Worm (Caenorhabditis elegans) whole organism, L4 larva: Measurements from ENCODE around the gene sri-69.

Experiments
- D1046.2 ChIP-seq: fragments of 200-800 bp; sonication (Bioruptor generic); IDR thresholded peaks from 2 replicates; pipeline ENCODE4 v1.3.6; 2022; ENCODE audit warnings: missing genetic modification characterization, missing compliant biosample characterization
- F44E2.7 ChIP-seq: fragments of 200-800 bp; sonication (Bioruptor generic); IDR thresholded peaks from 2 replicates; pipeline ENCODE4 v2.1.2; 2022; ENCODE audit warnings: missing genetic modification characterization, missing compliant biosample characterization
- R02D3.7 ChIP-seq: fragments of 150-350 bp; sonication (generic microtip); optimal IDR thresholded peaks from 3 replicates; lab custom pipeline; 2014; ENCODE audit warnings: missing biosample characterization, missing genetic modification characterization
- T20F7.1 ChIP-seq: fragments of 200-800 bp; sonication (Bioruptor generic); optimal IDR thresholded peaks from 2 replicates; lab custom pipeline; 2018; ENCODE audit warnings: mild to moderate bottlenecking, missing genetic modification characterization, missing compliant biosample characterization
- T26A8.4 ChIP-seq: fragments of 200-800 bp; sonication (Bioruptor generic); IDR thresholded peaks from 2 replicates; pipeline ENCODE4 v1.3.6; 2022; ENCODE audit warnings: missing genetic modification characterization, missing compliant biosample characterization
- Y48G9A.11 ChIP-seq: fragments of 200-800 bp; sonication (Bioruptor generic); IDR thresholded peaks from 2 replicates; pipeline ENCODE4 v1.3.6; 2022; ENCODE audit warnings: missing genetic modification reagents, missing genetic modification characterization, missing compliant biosample characterization
- ZK546.5 ChIP-seq, 2 experiments: sonication (generic microtip); optimal IDR thresholded peaks; 2 replicates each; lab custom pipeline; 2017; ENCODE audit warnings: missing biosample characterization in 2 of 2, missing genetic modification characterization in 2 of 2
- ceh-28 ChIP-seq: fragments of 150-350 bp; optimal IDR thresholded peaks from 2 replicates; lab custom pipeline; 2014; ENCODE audit warnings: missing biosample characterization, missing genetic modification reagents, missing genetic modification characterization
- ceh-82 ChIP-seq: sonication (generic microtip); optimal IDR thresholded peaks from 2 replicates; lab custom pipeline; 2017; ENCODE audit warnings: missing biosample characterization, missing genetic modification characterization
- cey-2 ChIP-seq: sonication (generic microtip); optimal IDR thresholded peaks from 3 replicates; lab custom pipeline; 2017; ENCODE audit warnings: missing genetic modification characterization, mild to moderate bottlenecking, missing compliant biosample characterization, antibody characterized with exemption, borderline replicate concordance; ENCODE audit not compliant: insufficient read depth
- ctbp-1 ChIP-seq: fragments of 200-800 bp; sonication (Bioruptor generic); IDR thresholded peaks from 2 replicates; pipeline ENCODE4 v1.3.6; 2022; ENCODE audit warnings: missing genetic modification reagents, missing genetic modification characterization, missing compliant biosample characterization
- daf-12 ChIP-seq: fragments of 150-350 bp; optimal IDR thresholded peaks from 2 replicates; lab custom pipeline; 2014; ENCODE audit warnings: missing biosample characterization, missing genetic modification reagents, missing genetic modification characterization
- daf-8 ChIP-seq: fragments of 200-800 bp; sonication (Bioruptor generic); IDR thresholded peaks from 2 replicates; pipeline ENCODE4 v1.3.6; 2022; ENCODE audit warnings: missing genetic modification characterization, missing compliant biosample characterization
- dmd-6 ChIP-seq: fragments of 200-800 bp; sonication (Bioruptor generic); IDR thresholded peaks from 2 replicates; pipeline ENCODE4 v1.3.6; 2022; ENCODE audit warnings: missing genetic modification reagents, missing genetic modification characterization, missing compliant biosample characterization
- dmd-8 ChIP-seq: fragments of 200-800 bp; sonication (Bioruptor generic); IDR thresholded peaks from 2 replicates; pipeline ENCODE4 v1.3.6; 2022; ENCODE audit warnings: missing genetic modification characterization, missing compliant biosample characterization
- dmd-9 ChIP-seq: fragments of 200-800 bp; sonication (Bioruptor generic); IDR thresholded peaks from 2 replicates; pipeline ENCODE4 v1.3.6; 2022; ENCODE audit warnings: missing genetic modification reagents, missing genetic modification characterization, missing compliant biosample characterization
- dve-1 ChIP-seq: sonication (generic microtip); optimal IDR thresholded peaks from 2 replicates; lab custom pipeline; 2017; ENCODE audit warnings: antibody characterized with exemption, mild to moderate bottlenecking, missing genetic modification characterization, missing compliant biosample characterization; ENCODE audit not compliant: insufficient read depth
- hif-1 ChIP-seq, 2 experiments: sonication (generic microtip); optimal IDR thresholded peaks; 2 replicates each; lab custom pipeline; 2016 to 2017; ENCODE audit warnings: missing compliant biosample characterization in 2 of 2, missing genetic modification characterization in 2 of 2, missing genetic modification reagents in 2 of 2, missing genotype in 2 of 2, mild to moderate bottlenecking in 1 of 2
- hmg-1.1 ChIP-seq: fragments of 200-800 bp; sonication (Bioruptor generic); IDR thresholded peaks from 2 replicates; pipeline ENCODE4 v1.3.6; 2022; ENCODE audit warnings: missing genetic modification reagents, missing genetic modification characterization, missing compliant biosample characterization
- lim-7 ChIP-seq: fragments of 200-800 bp; sonication (Bioruptor generic); IDR thresholded peaks from 2 replicates; pipeline ENCODE4 v1.3.6; 2022; ENCODE audit warnings: missing genetic modification characterization, missing compliant biosample characterization
- lsy-2 ChIP-seq, 2 experiments: fragments of 150-350 bp in 1 of 2; sonication (generic microtip) in 1 of 2; optimal IDR thresholded peaks; 2 replicates each; lab custom pipeline; 2014 to 2017; ENCODE audit warnings: missing biosample characterization in 2 of 2, missing genetic modification characterization in 2 of 2
- madf-9 ChIP-seq: fragments of 200-800 bp; sonication (Bioruptor generic); conservative IDR thresholded peaks from 2 replicates; pipeline ENCODE4 v1.3.6; 2022; ENCODE audit warnings: missing genetic modification reagents, missing genetic modification characterization, missing compliant biosample characterization
- mdt-29 ChIP-seq: fragments of 200-800 bp; sonication (Bioruptor generic); IDR thresholded peaks from 2 replicates; pipeline ENCODE4 v1.3.6; 2022; ENCODE audit warnings: missing genetic modification reagents, missing genetic modification characterization, missing compliant biosample characterization
- mep-1 ChIP-seq: fragments of 150-350 bp; sonication (generic microtip); optimal IDR thresholded peaks from 3 replicates; lab custom pipeline; 2014; ENCODE audit warnings: missing biosample characterization, missing genetic modification characterization
- mxl-2 ChIP-seq: fragments of 200-800 bp; sonication (Bioruptor generic); conservative IDR thresholded peaks from 2 replicates; pipeline ENCODE4 v1.3.6; 2022; ENCODE audit warnings: missing genetic modification reagents, missing genetic modification characterization, missing compliant biosample characterization
- nhr-102 ChIP-seq: sonication (generic microtip); optimal IDR thresholded peaks from 2 replicates; lab custom pipeline; 2016; ENCODE audit warnings: mild to moderate bottlenecking, missing genetic modification characterization, moderate library complexity, missing compliant biosample characterization
- nhr-25 ChIP-seq: sonication (generic microtip); optimal IDR thresholded peaks from 2 replicates; lab custom pipeline; 2017; ENCODE audit warnings: missing genetic modification characterization, mild to moderate bottlenecking, missing compliant biosample characterization, antibody characterized with exemption, moderate library complexity, borderline replicate concordance; ENCODE audit not compliant: insufficient read depth
- nhr-41 ChIP-seq: fragments of 200-800 bp; sonication (Bioruptor generic); IDR thresholded peaks from 2 replicates; pipeline ENCODE4 v1.3.6; 2022; ENCODE audit warnings: missing genetic modification reagents, missing genetic modification characterization, missing compliant biosample characterization
- nhr-42 ChIP-seq: fragments of 200-800 bp; sonication (Bioruptor generic); IDR thresholded peaks from 2 replicates; pipeline ENCODE4 v1.3.6; 2022; ENCODE audit warnings: missing genetic modification characterization, missing compliant biosample characterization
- nhr-76 ChIP-seq: fragments of 150-350 bp; optimal IDR thresholded peaks from 2 replicates; lab custom pipeline; 2014; ENCODE audit warnings: missing biosample characterization, missing genetic modification characterization
- pqm-1 ChIP-seq: sonication (generic microtip); optimal IDR thresholded peaks from 2 replicates; lab custom pipeline; 2017; ENCODE audit warnings: missing biosample characterization, missing genetic modification characterization
- saeg-2 ChIP-seq: fragments of 200-800 bp; sonication (Bioruptor generic); IDR thresholded peaks from 2 replicates; pipeline ENCODE4 v1.3.6; 2022; ENCODE audit warnings: missing genetic modification reagents, missing genetic modification characterization, missing compliant biosample characterization
- snpc-1.2 ChIP-seq: fragments of 200-800 bp; sonication (Bioruptor generic); IDR thresholded peaks from 2 replicates; pipeline ENCODE4 v1.3.6; 2022; ENCODE audit warnings: missing genetic modification reagents, missing genetic modification characterization, missing compliant biosample characterization
- spr-3 ChIP-seq: fragments of 200-800 bp; sonication (Bioruptor generic); optimal IDR thresholded peaks from 2 replicates; lab custom pipeline; 2018; ENCODE audit warnings: mild to moderate bottlenecking, missing genetic modification characterization, missing compliant biosample characterization
- tra-1 ChIP-seq: fragments of 200-800 bp; sonication (Bioruptor generic); IDR thresholded peaks from 2 replicates; pipeline ENCODE4 v1.3.6; 2022; ENCODE audit warnings: missing genetic modification reagents, missing genetic modification characterization, missing compliant biosample characterization
- unc-130 ChIP-seq: sonication (generic microtip); optimal IDR thresholded peaks from 2 replicates; lab custom pipeline; 2016; ENCODE audit warnings: missing genetic modification reagents, missing genetic modification characterization, missing compliant biosample characterization
- unc-39 ChIP-seq: sonication (generic microtip); optimal IDR thresholded peaks from 2 replicates; lab custom pipeline; 2017; ENCODE audit warnings: missing biosample characterization, missing genetic modification characterization
- unc-62 ChIP-seq, 3 experiments: fragments of 150-350 bp in 1 of 3; sonication (generic microtip); optimal IDR thresholded peaks in 2 of 3; peaks in 1 of 3; 1 replicate in 1 of 3; 2 replicates in 2 of 3; lab custom pipeline; 2014 to 2017; ENCODE audit warnings: missing biosample characterization in 3 of 3, missing genetic modification characterization in 3 of 3, missing genetic modification reagents in 3 of 3, missing genotype in 1 of 3
- zip-11 ChIP-seq: fragments of 200-800 bp; sonication (Bioruptor generic); IDR thresholded peaks from 2 replicates; pipeline ENCODE4 v1.3.6; 2022; ENCODE audit warnings: missing genetic modification characterization, missing compliant biosample characterization
- zip-2 ChIP-seq: fragments of 150-350 bp; optimal IDR thresholded peaks from 2 replicates; lab custom pipeline; 2014; ENCODE audit warnings: missing biosample characterization, missing genetic modification characterization
- ztf-11 ChIP-seq: fragments of 150-350 bp; optimal IDR thresholded peaks from 2 replicates; lab custom pipeline; 2014; ENCODE audit warnings: missing biosample characterization, missing genetic modification characterization

sri-69 gene

ce11 chrV:17008302-17008701 is at the start of gene sri-69:
TSS of gene sri-69 (minus strand) at chrV:17008402.
- TF ChIP-seq nhr-102 (tag; lab: Kevin White, UChicago) (no peak), dmd-8 (GFP tag; lab: Robert Waterston, UW) (no peak), nhr-42 (GFP tag; lab: Robert Waterston, UW) (no peak), hif-1 (tag; optimal IDR thresholded peaks at IDR 0.05; lab: Kevin White, UChicago) (no peak), snpc-1.2 (GFP tag; lab: Robert Waterston, UW) (no peak), unc-62 (GFP tag; optimal IDR thresholded peaks at IDR 0.05 in 1 of 2; lab: Kevin White, UChicago) (peak in 1 of 2 experiments; percentile 21), unc-62 (tag; optimal IDR thresholded peaks at IDR 0.05; lab: Kevin White, UChicago) (no peak)

ce11 chrV:17044500-17044899 is 36.3 kb upstream of the sri-69 start, which contains the start of gene F28B1.2:
TSS of gene F28B1.2 (plus strand) at chrV:17044800.
- no peak for TF ChIP-seq cey-2 (tag; lab: Kevin White, UChicago)

- no peak for TF ChIP-seq lsy-2 (tag; optimal IDR thresholded peaks at IDR 0.05; lab: Kevin White, UChicago)
- no peak for TF ChIP-seq ctbp-1
- no peak for TF ChIP-seq lim-7 (GFP tag; lab: Robert Waterston, UW)
- no peak for TF ChIP-seq F44E2.7
- TF ChIP-seq saeg-2 (GFP tag; lab: Robert Waterston, UW), result no peak
- no peak for TF ChIP-seq daf-12 (tag; lab: Kevin White, UChicago)
- no peak for TF ChIP-seq T26A8.4
- no peak for TF ChIP-seq mxl-2 (GFP tag; lab: Robert Waterston, UW)
- no peak for TF ChIP-seq unc-130
- TF ChIP-seq hmg-1.1, result no peak
- TF ChIP-seq nhr-25 (tag; lab: Kevin White, UChicago), result no peak
These were observed 34.1 kb upstream of the sri-69 start, which contains the start of gene hpo-33 for ce11 chrV:17042263-17042662. TSS of gene hpo-33 (plus strand) at chrV:17042563.

ce11 chrV:17035850-17036249 is 27.6 kb upstream of the sri-69 start, which contains the start of gene srz-94:
TSS of gene srz-94 (minus strand) at chrV:17035950.
- TF ChIP-seq R02D3.7 (no peak), T26A8.4 (no peak), T20F7.1 (GFP tag; lab: Kevin White, UChicago) (no peak), Y48G9A.11 (GFP tag; lab: Robert Waterston, UW) (no peak), ZK546.5 (tag; optimal IDR thresholded peaks at IDR 0.05; lab: Kevin White, UChicago) (no peak), dmd-6 (GFP tag; lab: Robert Waterston, UW) (no peak), madf-9 (GFP tag; lab: Robert Waterston, UW) (no peak), mep-1 (tag; lab: Kevin White, UChicago) (no peak), mdt-29 (GFP tag; lab: Robert Waterston, UW) (no peak), ctbp-1 (no peak), daf-12 (tag; lab: Kevin White, UChicago) (no peak), nhr-76 (tag; lab: Kevin White, UChicago) (no peak), snpc-1.2 (GFP tag; lab: Robert Waterston, UW) (no peak), tra-1 (GFP tag; lab: Robert Waterston, UW) (no peak), spr-3 (GFP tag; lab: Kevin White, UChicago) (no peak), nhr-102 (tag; lab: Kevin White, UChicago) (no peak), pqm-1 (no peak), zip-2 (tag; lab: Kevin White, UChicago) (no peak)
- TF ChIP-seq, all 104 proteins: peak for 0

ce11 chrV:17030430-17030829 is 22.2 kb upstream of the sri-69 start:
- no peak for TF ChIP-seq ctbp-1
- TF ChIP-seq mdt-29 (GFP tag; lab: Robert Waterston, UW), result no peak
- TF ChIP-seq nhr-41 (GFP tag; lab: Robert Waterston, UW), result no peak
- TF ChIP-seq ztf-11 (tag; lab: Kevin White, UChicago), result no peak
- TF ChIP-seq ceh-28 (tag; lab: Kevin White, UChicago), result no peak
- no peak for TF ChIP-seq saeg-2 (GFP tag; lab: Robert Waterston, UW)
- TF ChIP-seq unc-39, result no peak
- no peak for TF ChIP-seq daf-8
- TF ChIP-seq ceh-82 (tag; lab: Kevin White, UChicago), result no peak
- no peak for TF ChIP-seq dmd-9 (GFP tag; lab: Robert Waterston, UW)
- TF ChIP-seq lsy-2 (tag; optimal IDR thresholded peaks at IDR 0.05; lab: Kevin White, UChicago), result no peak
- TF ChIP-seq zip-11 (GFP tag; lab: Robert Waterston, UW), result no peak
- TF ChIP-seq F44E2.7, result no peak
- TF ChIP-seq D1046.2, result no peak
- no peak for TF ChIP-seq dve-1 (tag; lab: Kevin White, UChicago)
